Fruit fly (Drosophila melanogaster): ENCODE results near the gene Tmtc1.
A peak's percentile ranks its signal among the peaks of the same experiment; 100 is the strongest.

The Tmtc1 gene

DNA sequence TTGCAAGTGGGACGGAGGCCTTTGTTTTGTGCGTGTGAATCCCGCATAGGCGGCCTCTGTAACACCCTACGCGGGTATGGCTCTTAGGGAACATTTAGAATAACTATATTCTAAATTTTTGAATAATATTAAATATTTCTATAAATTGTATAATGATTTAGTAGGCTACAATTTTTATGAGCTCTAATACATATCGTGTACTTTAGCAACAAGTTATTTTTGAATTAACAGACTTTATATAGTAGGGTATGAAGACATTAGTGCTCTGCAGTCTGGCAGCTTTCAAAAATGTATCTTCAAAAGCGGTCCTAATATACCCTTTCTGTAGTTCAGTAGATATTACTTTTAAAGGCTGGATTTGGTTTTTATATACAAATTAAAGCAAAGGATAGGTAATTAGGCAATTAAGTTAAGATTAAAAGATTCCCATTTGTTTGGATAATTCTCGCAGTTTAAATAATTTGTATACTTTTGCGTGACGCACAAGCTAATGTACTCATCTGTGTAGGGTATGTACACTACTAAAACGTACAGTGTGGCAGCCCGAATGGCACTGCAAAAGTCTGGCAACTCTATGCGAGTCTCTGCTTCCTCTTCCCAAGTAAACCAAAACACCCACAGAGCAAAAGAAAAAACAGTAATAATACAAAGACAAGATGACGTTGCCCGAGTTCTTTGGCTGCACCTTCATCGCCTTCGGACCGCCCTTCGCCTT lies 88.3 kb downstream of the Tmtc1 start, which contains the start of the genes Snx21 and aph-1 (continued):
- TF ChIP-seq CG8290 (GFP tag; optimal IDR thresholded peaks at IDR 0.05), result peak; percentile 77
- TF ChIP-seq CG8290 (tag; optimal IDR thresholded peaks at IDR 0.05), result peak; percentile 26 to 61
- TF ChIP-seq CG17385 (GFP tag; optimal IDR thresholded peaks at IDR 0.05), result peak; percentile 91
- TF ChIP-seq E2f1 (GFP tag; IDR thresholded peaks at IDR 0.05), result peak; percentile 89
- 0 out of 3 replicates have a peak, but pooled peaks have one; percentile 59 for TF ChIP-seq CG2199 (GFP tag; IDR thresholded peaks at IDR 0.05)
- peak; percentile 61 for TF ChIP-seq ase (GFP tag; IDR thresholded peaks at IDR 0.05)
- TF ChIP-seq D (optimal IDR thresholded peaks at IDR 0.05), result no peak
- peak; percentile 91 for TF ChIP-seq D (GFP tag; optimal IDR thresholded peaks at IDR 0.05)
- TF ChIP-seq BEAF-32 (GFP tag; optimal IDR thresholded peaks at IDR 0.05), result peak; percentile 26
- TF ChIP-seq pnt (GFP tag; optimal IDR thresholded peaks at IDR 0.05), result peak; percentile 89
- peak; percentile 56 for TF ChIP-seq MESR4 (GFP tag; optimal IDR thresholded peaks at IDR 0.05)
- TF ChIP-seq CG32772 (GFP tag; IDR thresholded peaks at IDR 0.05), result peak; percentile 87; the same call in 1 of the 2 replicates
- TF ChIP-seq H2.0 (GFP tag; IDR thresholded peaks at IDR 0.05), result peak; percentile 79
- TF ChIP-seq pfk (GFP tag; optimal IDR thresholded peaks at IDR 0.05), result peak; percentile 12
- peak; percentile 36 for TF ChIP-seq Sin3A (optimal IDR thresholded peaks at IDR 0.05)
- peak; percentile 89 for TF ChIP-seq chn (GFP tag; optimal IDR thresholded peaks at IDR 0.05)
- peak; percentile 81 for TF ChIP-seq CG8089 (GFP tag; optimal IDR thresholded peaks at IDR 0.05)
- peak; percentile 65 for TF ChIP-seq jing (GFP tag; optimal IDR thresholded peaks at IDR 0.05)
- peak; percentile 95 for TF ChIP-seq CG17361 (GFP tag; IDR thresholded peaks at IDR 0.05)
- peak; percentile 93 for TF ChIP-seq CG11504 (tag; optimal IDR thresholded peaks at IDR 0.05)
- no peak for TF ChIP-seq sc (optimal IDR thresholded peaks at IDR 0.05)
- TF ChIP-seq sc (GFP tag; optimal IDR thresholded peaks at IDR 0.05), result peak; percentile 87
- peak; percentile 78 for TF ChIP-seq slp2 (GFP tag; optimal IDR thresholded peaks at IDR 0.05)
- peak; percentile 74 for TF ChIP-seq ttk (GFP tag; IDR thresholded peaks at IDR 0.05)
- TF ChIP-seq CG1024 (GFP tag; IDR thresholded peaks at IDR 0.05), result peak; percentile 47; the same call in 1 of the 2 replicates
- peak; percentile 36 for TF ChIP-seq CG31388 (GFP tag; optimal IDR thresholded peaks at IDR 0.05)
- TF ChIP-seq B-H2 (GFP tag; optimal IDR thresholded peaks at IDR 0.05), result peak; percentile 92
- peak; percentile 78 for TF ChIP-seq toy (GFP tag; IDR thresholded peaks at IDR 0.05)
- TF ChIP-seq cwo (GFP tag; optimal IDR thresholded peaks at IDR 0.05), result peak; percentile 89
- peak; percentile 67 for TF ChIP-seq nom (GFP tag; optimal IDR thresholded peaks at IDR 0.05)
- peak; percentile 85 for TF ChIP-seq CG16863 (GFP tag; optimal IDR thresholded peaks at IDR 0.05)
- peak; percentile 76 for TF ChIP-seq dm (GFP tag; optimal IDR thresholded peaks at IDR 0.05)
- peak; percentile 83 for TF ChIP-seq D19B (GFP tag; optimal IDR thresholded peaks at IDR 0.05)
- TF ChIP-seq ATbp (GFP tag; optimal IDR thresholded peaks at IDR 0.05), result peak; percentile 88
- TF ChIP-seq gem (tag; optimal IDR thresholded peaks at IDR 0.05), result peak; percentile 97
- TF ChIP-seq CG6254 (GFP tag; optimal IDR thresholded peaks at IDR 0.05), result peak; percentile 84
- peak; percentile 16 for TF ChIP-seq TFAM (GFP tag; optimal IDR thresholded peaks at IDR 0.05)
- TF ChIP-seq CG2678 (tag; optimal IDR thresholded peaks at IDR 0.05), result peak; percentile 96
- peak; percentile 52 for TF ChIP-seq da (GFP tag; optimal IDR thresholded peaks at IDR 0.05)
- peak; percentile 85 for TF ChIP-seq CG15011 (GFP tag; optimal IDR thresholded peaks at IDR 0.05)
- TF ChIP-seq tio (GFP tag; optimal IDR thresholded peaks at IDR 0.05), result peak; percentile 92
- peak; percentile 28; the same call in 1 of the 2 replicates for TF ChIP-seq CG13287 (GFP tag; IDR thresholded peaks at IDR 0.05; ENCODE audit: partially characterized antibody)
- no peak for TF ChIP-seq zen2 (GFP tag; IDR thresholded peaks at IDR 0.05; ENCODE audit: partially characterized antibody)
- peak; percentile 83 for TF ChIP-seq CG3407 (GFP tag; optimal IDR thresholded peaks at IDR 0.05)
- peak; percentile 93 for TF ChIP-seq CG3281 (GFP tag; optimal IDR thresholded peaks at IDR 0.05)
- TF ChIP-seq phol (tag; optimal IDR thresholded peaks at IDR 0.05), result peak; percentile 93
- TF ChIP-seq CG14710 (tag; optimal IDR thresholded peaks at IDR 0.05), result peak; percentile 92
- TF ChIP-seq gce (GFP tag; IDR thresholded peaks at IDR 0.05), result peak; percentile 56; the same call in 1 of the 3 replicates
- peak; percentile 80 for TF ChIP-seq emc (GFP tag; optimal IDR thresholded peaks at IDR 0.05)
- TF ChIP-seq CG12155 (GFP tag; optimal IDR thresholded peaks at IDR 0.05), result peak; percentile 84
